Fruit fly (Drosophila melanogaster): Measurements from ENCODE around the gene subdued.

DNA sequence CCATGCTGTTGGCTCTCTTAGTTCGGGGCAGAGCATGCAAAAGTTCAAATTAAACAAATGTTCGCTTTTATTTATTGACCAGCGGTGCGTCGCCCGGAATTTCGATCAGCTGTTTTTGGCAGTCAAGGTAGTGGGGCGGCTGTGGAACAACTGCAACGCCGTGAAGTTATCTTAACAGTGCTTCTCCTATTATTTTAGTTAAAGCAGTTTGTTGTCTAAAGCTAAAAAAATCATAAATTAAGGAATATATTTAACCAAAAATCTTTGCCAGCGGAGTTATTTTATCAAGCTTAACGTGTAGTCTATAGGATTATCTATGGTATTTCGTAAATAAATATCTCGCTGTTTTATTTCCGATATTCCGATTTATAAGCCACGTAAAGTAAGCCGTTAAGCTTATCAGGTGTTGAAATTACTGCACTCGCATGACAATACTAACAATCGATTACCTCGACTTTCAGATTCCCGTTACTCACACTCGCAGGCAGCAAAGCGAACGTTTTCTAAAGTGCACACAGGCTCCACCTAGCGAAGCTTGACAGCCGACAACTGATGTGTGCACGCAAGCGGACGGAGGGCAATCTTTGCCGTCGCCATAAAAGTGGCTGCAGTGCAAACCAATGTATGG is 5.9 kb upstream of the subdued start, which contains the start of the genes CG6195 and CG31220:
- TF ChIP-seq sv (GFP tag; optimal IDR thresholded peaks at IDR 0.05) (no peak), dmrt93B (GFP tag; optimal IDR thresholded peaks at IDR 0.05) (no peak), N (GFP tag; optimal IDR thresholded peaks at IDR 0.05) (no peak), dsf (GFP tag; optimal IDR thresholded peaks at IDR 0.05; ENCODE audit: borderline replicate concordance) (no peak), br (GFP tag; optimal IDR thresholded peaks at IDR 0.05) (peak; percentile 49), Abd-B (GFP tag; optimal IDR thresholded peaks at IDR 0.05) (no peak), brk (GFP tag; optimal IDR thresholded peaks at IDR 0.05) (no peak), pan (optimal IDR thresholded peaks at IDR 0.05) (no peak), CrebA (GFP tag; optimal IDR thresholded peaks at IDR 0.05; ENCODE audit: borderline replicate concordance) (no peak)
